Fruit fly (Drosophila melanogaster) whole organism, prepupa: ENCODE results near the gene Rrp5.

Source experiments
- CG4318 ChIP-seq: fragments of 200-800 bp; sonication (Bioruptor generic); optimal IDR thresholded peaks from 3 replicates; lab custom pipeline; 2017; ENCODE audit warnings: missing biosample characterization, mild to moderate bottlenecking, missing genetic modification characterization
- Hr39 ChIP-seq: fragments of 200-800 bp; sonication (Bioruptor generic); optimal IDR thresholded peaks from 2 replicates; lab custom pipeline; 2016; ENCODE audit warnings: missing biosample characterization, missing genetic modification characterization
- vri ChIP-seq: fragments of 200-800 bp; sonication (Bioruptor generic); optimal IDR thresholded peaks from 3 replicates; lab custom pipeline; 2016; ENCODE audit warnings: missing biosample characterization, mild to moderate bottlenecking, missing genetic modification characterization

- TF ChIP-seq vri (GFP tag; lab: Kevin White, UChicago), result peak; percentile 34
- TF ChIP-seq Hr39 (GFP tag; lab: Kevin White, UChicago), result peak; percentile 39
- TF ChIP-seq CG4318, result peak; percentile 14
Measured at dm6 chr3R:24298534-24298936, 34.6 kb downstream of the Rrp5 start.
